Fruit fly (Drosophila melanogaster): ENCODE measurements around the gene gny.
A peak's percentile ranks its signal among the peaks of the same experiment; 100 is the strongest.

gny gene

DNA sequence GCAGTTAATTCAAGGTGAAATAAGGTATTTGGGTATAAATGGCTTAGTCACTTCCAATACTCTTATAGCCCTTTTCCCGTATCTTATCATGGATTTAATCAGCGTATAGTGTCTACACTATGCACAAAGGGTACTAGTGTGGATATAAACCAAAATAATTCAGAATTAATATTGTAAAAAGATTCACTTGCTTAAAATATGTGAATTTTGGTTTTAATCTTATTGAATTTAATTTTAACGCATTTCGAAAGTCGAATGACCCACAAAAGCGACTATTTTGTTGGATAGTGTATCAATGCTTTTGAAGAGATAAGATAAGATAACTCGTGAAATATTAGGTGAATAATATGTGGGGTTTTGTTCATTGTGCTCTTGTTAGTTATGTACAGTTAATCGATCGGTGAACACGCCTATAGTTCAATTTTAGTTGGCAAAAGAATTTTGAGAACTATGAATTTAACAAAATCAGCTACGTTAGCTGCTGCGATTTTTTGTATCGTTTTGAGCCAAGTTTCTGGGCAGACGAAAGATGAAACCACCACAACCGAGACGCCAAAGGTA lies 2.1 kb downstream of the gny start, which contains the start of gene CG5096 (continued):
- TF ChIP-seq CG9876 (GFP tag; optimal IDR thresholded peaks at IDR 0.05) (no peak), CG4820 (GFP tag; optimal IDR thresholded peaks at IDR 0.05) (peak; percentile 67), CG5245 (GFP tag; optimal IDR thresholded peaks at IDR 0.05) (peak; percentile 66), CG17802 (tag; optimal IDR thresholded peaks at IDR 0.05) (peak; percentile 45), CG1602 (GFP tag; optimal IDR thresholded peaks at IDR 0.05) (peak; percentile 76), MTF-1 (GFP tag; optimal IDR thresholded peaks at IDR 0.05; ENCODE audit: borderline replicate concordance) (peak; percentile 60), luna (GFP tag; optimal IDR thresholded peaks at IDR 0.05) (peak; percentile 45), CG5180 (GFP tag; optimal IDR thresholded peaks at IDR 0.05) (peak; percentile 78), croc (GFP tag; conservative IDR thresholded peaks at IDR 0.05) (no peak), CG10267 (tag; optimal IDR thresholded peaks at IDR 0.05) (peak; percentile 80), D (optimal IDR thresholded peaks at IDR 0.05) (no peak), D (GFP tag; optimal IDR thresholded peaks at IDR 0.05) (peak; percentile 64), CG17568 (GFP tag; optimal IDR thresholded peaks at IDR 0.05) (peak; percentile 86), CG34422 (GFP tag; IDR thresholded peaks at IDR 0.05) (peak; percentile 91), z (GFP tag; IDR thresholded peaks at IDR 0.05) (no peak), CG12071 (GFP tag; optimal IDR thresholded peaks at IDR 0.05) (no peak), sc (optimal IDR thresholded peaks at IDR 0.05) (no peak), sc (GFP tag; optimal IDR thresholded peaks at IDR 0.05) (peak; percentile 51), Hand (GFP tag; optimal IDR thresholded peaks at IDR 0.05) (peak; percentile 89), Dfd (GFP tag; optimal IDR thresholded peaks at IDR 0.05) (no peak), CG10959 (GFP tag; IDR thresholded peaks at IDR 0.05) (peak; percentile 51; the same call in 1 of the 2 replicates), Hr51 (GFP tag; optimal IDR thresholded peaks at IDR 0.05) (peak; percentile 58 to 93), CG12942 (GFP tag; optimal IDR thresholded peaks at IDR 0.05) (peak; percentile 76), tin (GFP tag; optimal IDR thresholded peaks at IDR 0.05) (peak; percentile 67), insv (GFP tag; optimal IDR thresholded peaks at IDR 0.05) (peak in 1 of 2 experiments; percentile 12), BtbVII (GFP tag; optimal IDR thresholded peaks at IDR 0.05) (peak; percentile 90), HmgD (GFP tag; optimal IDR thresholded peaks at IDR 0.05) (no peak), onecut (GFP tag; IDR thresholded peaks at IDR 0.05) (peak; percentile 81), gro (GFP tag; optimal IDR thresholded peaks at IDR 0.05) (peak; percentile 90), NfI (GFP tag; optimal IDR thresholded peaks at IDR 0.05) (peak; percentile 89), Sox100B (GFP tag; optimal IDR thresholded peaks at IDR 0.05) (peak; percentile 83), BEAF-32 (GFP tag; optimal IDR thresholded peaks at IDR 0.05) (no peak), CG15269 (tag; optimal IDR thresholded peaks at IDR 0.05) (peak; percentile 95), CG8359 (GFP tag; optimal IDR thresholded peaks at IDR 0.05; ENCODE audit: borderline replicate concordance) (peak; percentile 49), CG34224 (GFP tag; IDR thresholded peaks at IDR 0.05; ENCODE audit: partially characterized antibody) (no peak), pb (GFP tag; optimal IDR thresholded peaks at IDR 0.05) (no peak), CG18011 (GFP tag; optimal IDR thresholded peaks at IDR 0.05) (peak; percentile 57), sqz (GFP tag; optimal IDR thresholded peaks at IDR 0.05) (peak; percentile 61), CG1233 (GFP tag; optimal IDR thresholded peaks at IDR 0.05) (peak; percentile 84), ERR (GFP tag; optimal IDR thresholded peaks at IDR 0.05) (peak; percentile 77), CG17385 (GFP tag; optimal IDR thresholded peaks at IDR 0.05) (peak; percentile 89), oc (tag; optimal IDR thresholded peaks at IDR 0.05) (no peak), CG17829 (tag; optimal IDR thresholded peaks at IDR 0.05) (peak; percentile 88), CG16815 (GFP tag; optimal IDR thresholded peaks at IDR 0.05) (peak; percentile 14), emc (GFP tag; optimal IDR thresholded peaks at IDR 0.05) (peak; percentile 59), jing (GFP tag; optimal IDR thresholded peaks at IDR 0.05) (peak; percentile 55), Pdp1 (GFP tag; optimal IDR thresholded peaks at IDR 0.05) (peak; percentile 78 to 79), ara (GFP tag; IDR thresholded peaks at IDR 0.05) (peak; percentile 79), fu2 (GFP tag; optimal IDR thresholded peaks at IDR 0.05) (peak; percentile 68), nerfin-1 (tag; optimal IDR thresholded peaks at IDR 0.05) (peak; percentile 82)
